Fruit fly (Drosophila melanogaster) whole organism, wandering third instar larva: Measurements from ENCODE around the gene CG31109.

Source experiments
- Abd-B ChIP-seq: fragments of >200 bp; optimal IDR thresholded peaks from 2 replicates; lab custom pipeline; 2017; ENCODE audit warnings: missing biosample characterization, missing genetic modification characterization
- CG32264 ChIP-seq: fragments of 200-800 bp; sonication (Bioruptor generic); optimal IDR thresholded peaks from 2 replicates; lab custom pipeline; 2016; ENCODE audit warnings: missing biosample characterization, missing genetic modification characterization
- CG9705 ChIP-seq: fragments of 200-800 bp; sonication (Bioruptor generic); optimal IDR thresholded peaks from 2 replicates; lab custom pipeline; 2018; ENCODE audit warnings: missing biosample characterization, mild to moderate bottlenecking, missing genetic modification characterization
- CrebA ChIP-seq: fragments of 200-800 bp; sonication (Bioruptor generic); optimal IDR thresholded peaks from 2 replicates; lab custom pipeline; 2016; ENCODE audit warnings: missing biosample characterization, mild to moderate bottlenecking, missing genetic modification characterization, borderline replicate concordance
- Dfd ChIP-seq: fragments of >200 bp; optimal IDR thresholded peaks from 2 replicates; lab custom pipeline; 2017; ENCODE audit warnings: missing biosample characterization, missing genetic modification characterization
- Dif ChIP-seq: fragments of 200-275, 200-300 bp; sonication (Bioruptor generic); optimal IDR thresholded peaks from 2 replicates; lab custom pipeline; 2018; ENCODE audit warnings: missing biosample characterization, missing genetic modification characterization; ENCODE audit not compliant: partially characterized antibody
- GATAd ChIP-seq: sonication (Bioruptor generic); optimal IDR thresholded peaks from 2 replicates; lab custom pipeline; 2016; ENCODE audit warnings: missing biosample characterization, missing genetic modification characterization
- HLH106 ChIP-seq: fragments of 200-800 bp; optimal IDR thresholded peaks from 3 replicates; lab custom pipeline; 2019; ENCODE audit warnings: missing biosample characterization, mild to moderate bottlenecking, missing genetic modification characterization, moderate library complexity
- Hnf4 ChIP-seq: fragments of 200-800 bp; sonication (Bioruptor generic); optimal IDR thresholded peaks from 2 replicates; lab custom pipeline; 2016; ENCODE audit warnings: missing biosample characterization, mild to moderate bottlenecking, missing genetic modification characterization
- Hr78 ChIP-seq: fragments of >200 bp; optimal IDR thresholded peaks from 2 replicates; lab custom pipeline; 2017; ENCODE audit warnings: missing biosample characterization, missing genetic modification characterization
- Hr83 ChIP-seq: fragments of 200-300 bp; sonication (Bioruptor generic); optimal IDR thresholded peaks from 2 replicates; lab custom pipeline; 2016; ENCODE audit warnings: missing biosample characterization, mild to moderate bottlenecking, missing genetic modification characterization, moderate library complexity; ENCODE audit not compliant: poor library complexity, severe bottlenecking
- Jra ChIP-seq: sonication (Bioruptor generic); optimal IDR thresholded peaks from 2 replicates; lab custom pipeline; 2016; ENCODE audit warnings: missing biosample characterization, missing genetic modification characterization
- Mio ChIP-seq: sonication (Bioruptor generic); optimal IDR thresholded peaks from 2 replicates; lab custom pipeline; 2016; ENCODE audit warnings: missing biosample characterization, missing genetic modification characterization
- Myc ChIP-seq: fragments of >200 bp; optimal IDR thresholded peaks from 2 replicates; lab custom pipeline; 2017
- N ChIP-seq: fragments of >200 bp; optimal IDR thresholded peaks from 2 replicates; lab custom pipeline; 2018; ENCODE audit warnings: missing biosample characterization, missing external identifiers, missing genetic modification characterization
- OdsH ChIP-seq: fragments of 200-800 bp; sonication (Bioruptor generic); optimal IDR thresholded peaks from 2 replicates; lab custom pipeline; 2016; ENCODE audit warnings: missing biosample characterization, mild to moderate bottlenecking, missing genetic modification characterization
- Rel ChIP-seq, 2 experiments: fragments of 200-800 bp; sonication (Bioruptor generic) in 1 of 2; optimal IDR thresholded peaks; 2 replicates in 1 of 2; 3 replicates in 1 of 2; lab custom pipeline; 2016 to 2019; ENCODE audit warnings: mild to moderate bottlenecking in 2 of 2, missing biosample characterization in 2 of 2, missing genetic modification characterization in 2 of 2, moderate library complexity in 1 of 2
- Sp1 ChIP-seq: fragments of 200-800 bp; sonication (Bioruptor generic); optimal IDR thresholded peaks from 3 replicates; lab custom pipeline; 2019; ENCODE audit warnings: missing biosample characterization, mild to moderate bottlenecking, missing genetic modification characterization, moderate library complexity
- Vsx2 ChIP-seq: fragments of 200-300, 225-300 bp; sonication (Bioruptor generic); optimal IDR thresholded peaks from 2 replicates; lab custom pipeline; 2018; ENCODE audit warnings: missing biosample characterization, missing genetic modification characterization; ENCODE audit not compliant: partially characterized antibody
- br ChIP-seq: fragments of 200-800 bp; sonication (Bioruptor generic); optimal IDR thresholded peaks from 2 replicates; lab custom pipeline; 2016; ENCODE audit warnings: missing biosample characterization, missing genetic modification characterization
- brk ChIP-seq: fragments of 200-800 bp; sonication (Bioruptor generic); optimal IDR thresholded peaks from 2 replicates; lab custom pipeline; 2016; ENCODE audit warnings: missing biosample characterization, mild to moderate bottlenecking, missing genetic modification characterization
- dl ChIP-seq, 2 experiments: fragments of 175-275, 200-275 bp in 1 of 2; fragments of 200-275 bp in 1 of 2; sonication (Bioruptor generic); optimal IDR thresholded peaks; lab custom pipeline; 2018; ENCODE audit warnings: mild to moderate bottlenecking in 2 of 2, missing biosample characterization in 2 of 2, missing genetic modification characterization in 2 of 2, moderate library complexity in 2 of 2; ENCODE audit not compliant: partially characterized antibody in 2 of 2, insufficient read depth in 1 of 2
- dmrt93B ChIP-seq: fragments of 200-800 bp; sonication (Bioruptor generic); optimal IDR thresholded peaks from 2 replicates; lab custom pipeline; 2018; ENCODE audit warnings: missing biosample characterization, mild to moderate bottlenecking, missing genetic modification characterization
- dsf ChIP-seq: sonication (Bioruptor generic); optimal IDR thresholded peaks from 2 replicates; lab custom pipeline; 2016; ENCODE audit warnings: missing biosample characterization, missing genetic modification characterization, borderline replicate concordance
- ey ChIP-seq: fragments of 200-800 bp; sonication (Bioruptor generic); optimal IDR thresholded peaks from 2 replicates; lab custom pipeline; 2016; ENCODE audit warnings: missing biosample characterization, missing genetic modification characterization
- foxo ChIP-seq, 2 experiments: fragments of 200-800 bp; sonication (Bioruptor generic); optimal IDR thresholded peaks; 2 replicates in 1 of 2; 3 replicates in 1 of 2; lab custom pipeline; 2016 to 2017; ENCODE audit warnings: missing biosample characterization in 2 of 2, missing genetic modification characterization in 2 of 2
- fru ChIP-seq: fragments of 200-800 bp; sonication (Bioruptor generic); optimal IDR thresholded peaks from 3 replicates; lab custom pipeline; 2016; ENCODE audit warnings: missing biosample characterization, mild to moderate bottlenecking, missing genetic modification characterization
- h ChIP-seq: fragments of 200-800 bp; sonication (Bioruptor generic); optimal IDR thresholded peaks from 3 replicates; lab custom pipeline; 2016; ENCODE audit warnings: missing biosample characterization, mild to moderate bottlenecking, missing genetic modification characterization
- jim ChIP-seq: fragments of 175-275, 200-325 bp; sonication (Bioruptor generic); optimal IDR thresholded peaks from 2 replicates; lab custom pipeline; 2016; ENCODE audit warnings: missing biosample characterization, mild to moderate bottlenecking, missing genetic modification characterization
- lola ChIP-seq: fragments of >200 bp; optimal IDR thresholded peaks from 2 replicates; lab custom pipeline; 2017; ENCODE audit warnings: missing biosample characterization, missing genetic modification characterization
- pan ChIP-seq: fragments of >200 bp; optimal IDR thresholded peaks from 2 replicates; lab custom pipeline; 2017
- psq ChIP-seq: fragments of 200-800 bp; sonication (Bioruptor generic); optimal IDR thresholded peaks from 3 replicates; lab custom pipeline; 2017; ENCODE audit warnings: missing biosample characterization, mild to moderate bottlenecking, missing genetic modification characterization, moderate library complexity
- rgr ChIP-seq: fragments of 200-800 bp; sonication (Bioruptor generic); optimal IDR thresholded peaks from 3 replicates; lab custom pipeline; 2016; ENCODE audit warnings: missing biosample characterization, mild to moderate bottlenecking, missing genetic modification characterization
- sage ChIP-seq: fragments of 200-800 bp; sonication (Bioruptor generic); optimal IDR thresholded peaks from 2 replicates; lab custom pipeline; 2016; ENCODE audit warnings: missing biosample characterization, mild to moderate bottlenecking, missing genetic modification characterization
- sv ChIP-seq: fragments of 200-800 bp; sonication (Bioruptor generic); optimal IDR thresholded peaks from 3 replicates; lab custom pipeline; 2016; ENCODE audit warnings: missing biosample characterization, missing genetic modification characterization
- tai ChIP-seq: sonication (Bioruptor generic); optimal IDR thresholded peaks from 2 replicates; lab custom pipeline; 2016; ENCODE audit warnings: missing biosample characterization, missing genetic modification characterization
- usp ChIP-seq: fragments of >200 bp; optimal IDR thresholded peaks from 2 replicates; lab custom pipeline; 2017; ENCODE audit warnings: missing biosample characterization, missing genetic modification characterization
- woc ChIP-seq: sonication (Bioruptor generic); optimal IDR thresholded peaks from 2 replicates; lab custom pipeline; 2016; ENCODE audit warnings: missing biosample characterization, mild to moderate bottlenecking, missing genetic modification characterization

The CG31109 gene

DNA sequence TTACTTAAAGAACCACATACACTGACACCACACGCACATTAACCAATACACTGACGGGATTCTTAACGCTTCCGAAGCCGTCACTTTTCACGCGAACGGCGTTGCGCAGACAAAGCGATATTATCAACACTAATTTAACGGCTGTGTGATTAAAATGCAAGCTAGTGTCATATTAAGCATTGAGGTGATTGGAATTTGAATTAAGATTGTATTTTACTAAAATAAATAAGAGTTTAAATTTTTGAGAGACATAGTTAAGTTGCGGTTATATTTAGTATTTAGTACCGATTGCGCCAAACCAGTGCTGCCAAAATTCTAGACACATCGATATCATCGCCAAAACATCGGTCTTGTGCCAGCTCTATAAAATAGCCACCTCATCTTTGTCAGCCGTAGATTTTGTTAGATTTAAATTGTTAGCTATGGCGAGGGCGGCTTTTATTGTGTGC is 15.4 kb downstream of the CG31109 start, which contains the start of the genes Ythdf and bai:
Ythdf (minus strand) TSS at position 222 of the 449 bp plus-strand sequence.
bai (plus strand) TSS at position 347 of the 449 bp plus-strand sequence.
- TF ChIP-seq GATAd (no peak), h (GFP tag; lab: Kevin White, UChicago) (no peak), rgr (no peak), tai (GFP tag; lab: Kevin White, UChicago) (no peak), CG32264 (GFP tag; lab: Kevin White, UChicago) (peak; percentile 33), Dfd (GFP tag; lab: Kevin White, UChicago) (no peak), Rel (GFP tag; optimal IDR thresholded peaks at IDR 0.05; lab: Kevin White, UChicago) (no peak), Rel (tag; optimal IDR thresholded peaks at IDR 0.05; lab: Kevin White, UChicago) (no peak), dl (GFP tag; optimal IDR thresholded peaks at IDR 0.05; lab: Kevin White, UChicago; ENCODE audit: insufficient read depth in 1 of 2, partially characterized antibody in 2 of 2) (no peak), N (no peak), Dif (GFP tag; lab: Kevin White, UChicago) (no peak), lola (GFP tag; lab: Kevin White, UChicago) (no peak), Myc (peak; percentile 64), foxo (GFP tag; optimal IDR thresholded peaks at IDR 0.05; lab: Kevin White, UChicago) (no peak), OdsH (GFP tag; lab: Kevin White, UChicago) (peak; percentile 49), Hnf4 (GFP tag; lab: Kevin White, UChicago) (no peak), Sp1 (no peak), dsf (no peak), usp (GFP tag; lab: Kevin White, UChicago) (no peak), psq (GFP tag; lab: Kevin White, UChicago) (peak; percentile 21), Jra (peak; percentile 64), ey (peak; percentile 57), Hr78 (no peak), br (GFP tag; lab: Kevin White, UChicago) (no peak), Mio (GFP tag; lab: Kevin White, UChicago) (peak; percentile 26), fru (GFP tag; lab: Kevin White, UChicago) (no peak), HLH106 (tag; lab: Kevin White, UChicago) (no peak), dmrt93B (GFP tag; lab: Kevin White, UChicago) (no peak), pan (lab: Kevin White, UChicago) (no peak), jim (GFP tag; lab: Kevin White, UChicago) (no peak), CrebA (GFP tag; lab: Kevin White, UChicago) (no peak), brk (GFP tag; lab: Kevin White, UChicago) (no peak), sv (GFP tag; lab: Kevin White, UChicago) (peak; percentile 72), Hr83 (peak; percentile 20), CG9705 (no peak), Abd-B (GFP tag; lab: Kevin White, UChicago) (no peak), Vsx2 (no peak), sage (no peak), woc (GFP tag; lab: Kevin White, UChicago) (no peak)

DNA sequence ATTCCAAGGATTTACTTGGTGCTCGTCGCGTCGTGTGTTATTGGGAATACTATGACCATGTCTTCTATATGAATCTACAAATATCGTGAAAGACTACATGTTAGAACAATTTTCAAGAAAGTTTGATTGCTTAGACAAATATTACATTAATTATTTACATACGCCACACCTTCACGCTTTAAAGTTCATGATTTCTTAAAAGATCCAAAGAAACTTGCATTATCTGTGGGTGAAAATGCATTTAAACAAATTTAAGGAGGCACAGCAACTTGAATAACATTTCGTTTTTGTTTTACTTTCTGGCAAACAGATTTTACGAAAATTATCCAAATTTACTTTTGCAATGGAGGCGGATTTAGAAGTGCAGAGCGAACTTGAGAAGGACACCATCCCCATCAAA is 17.8 kb downstream of the CG31109 start, which contains the start of gene CG31115:
CG31115 (plus strand) TSS at position 301 of the 400 bp plus-strand sequence.
- TF ChIP-seq br (GFP tag; lab: Kevin White, UChicago) (no peak), Sp1 (no peak), GATAd (no peak), dl (GFP tag; optimal IDR thresholded peaks at IDR 0.05; lab: Kevin White, UChicago; ENCODE audit: insufficient read depth in 1 of 2, partially characterized antibody in 2 of 2) (no peak), Hr78 (no peak), HLH106 (tag; lab: Kevin White, UChicago) (no peak), Dfd (GFP tag; lab: Kevin White, UChicago) (no peak), Dif (GFP tag; lab: Kevin White, UChicago) (no peak), Hnf4 (GFP tag; lab: Kevin White, UChicago) (no peak), brk (GFP tag; lab: Kevin White, UChicago) (no peak), jim (GFP tag; lab: Kevin White, UChicago) (no peak), Hr83 (no peak), Abd-B (GFP tag; lab: Kevin White, UChicago) (no peak), CrebA (GFP tag; lab: Kevin White, UChicago) (no peak), psq (GFP tag; lab: Kevin White, UChicago) (no peak), lola (GFP tag; lab: Kevin White, UChicago) (no peak), Vsx2 (no peak), tai (GFP tag; lab: Kevin White, UChicago) (no peak), pan (lab: Kevin White, UChicago) (no peak), rgr (no peak)
